Worm (Caenorhabditis elegans): ENCODE data around the gene abhd-3.1.

DNA sequence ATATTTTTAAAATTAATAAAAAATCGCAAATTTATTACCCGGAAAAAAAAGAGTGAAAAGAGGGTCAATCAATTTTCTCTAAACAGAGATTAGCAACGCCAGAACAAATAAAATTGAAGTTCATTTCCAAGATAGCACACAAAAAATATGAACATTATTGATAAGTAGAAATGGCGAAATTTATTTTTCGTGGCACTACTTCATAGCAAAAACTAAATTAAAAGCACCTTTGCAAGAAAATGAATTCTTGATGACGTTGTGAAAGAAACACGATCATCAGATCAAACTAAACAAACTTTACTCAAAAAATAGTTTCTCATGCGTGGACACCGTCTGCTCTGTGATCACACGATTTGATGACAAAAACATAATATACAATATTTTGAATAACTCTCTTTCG, 32.7 kb upstream of the abhd-3.1 start, which contains the start of gene Y60A3A.16:
- TF ChIP-seq T22C8.4 (GFP tag; IDR thresholded peaks at IDR 0.05) (no peak), cog-1 (tag; optimal IDR thresholded peaks at IDR 0.05) (no peak), tab-1 (GFP tag; IDR thresholded peaks at IDR 0.05) (no peak), ztf-29 (GFP tag; IDR thresholded peaks at IDR 0.05) (no peak), flt-1 (GFP tag; IDR thresholded peaks at IDR 0.05) (no peak), ref-1 (GFP tag; conservative IDR thresholded peaks at IDR 0.05) (no peak), klf-2 (GFP tag; conservative IDR thresholded peaks at IDR 0.05) (no peak), med-1 (GFP tag; optimal IDR thresholded peaks at IDR 0.05; ENCODE audit: insufficient read depth) (no peak), ztf-23 (GFP tag; IDR thresholded peaks at IDR 0.05) (no peak)
